Worm (Caenorhabditis elegans) whole organism, mixed stage, embryonic: ENCODE measurements around the gene ssp-10.
"Not testable (repeated sequence)": the region's sequence is repeated elsewhere in the genome, so short reads cannot be mapped to it uniquely, and the experiment has no call there.

Experiments used
- bed-3 ChIP-seq: fragments of 200-800 bp; sonication (Bioruptor generic); optimal IDR thresholded peaks from 3 replicates; lab custom pipeline; 2018; ENCODE audit warnings: mild to moderate bottlenecking, missing genetic modification characterization, moderate library complexity, missing compliant biosample characterization
- blmp-1 ChIP-seq: fragments of 150-350 bp; optimal IDR thresholded peaks from 2 replicates; lab custom pipeline; 2014; ENCODE audit warnings: missing biosample characterization, missing genetic modification characterization
- ceh-39 ChIP-seq: fragments of 150-350 bp; optimal IDR thresholded peaks from 2 replicates; lab custom pipeline; 2014; ENCODE audit warnings: missing biosample characterization, missing genetic modification characterization
- ceh-43 ChIP-seq: fragments of 200-800 bp; sonication (Bioruptor generic); optimal IDR thresholded peaks from 2 replicates; lab custom pipeline; 2018; ENCODE audit warnings: mild to moderate bottlenecking, missing genetic modification characterization, moderate library complexity, missing compliant biosample characterization
- ceh-83 ChIP-seq: fragments of 200-800 bp; sonication (Bioruptor generic); optimal IDR thresholded peaks from 2 replicates; lab custom pipeline; 2018; ENCODE audit warnings: mild to moderate bottlenecking, missing genetic modification characterization, missing compliant biosample characterization
- ces-1 ChIP-seq: fragments of 150-350 bp; optimal IDR thresholded peaks from 2 replicates; lab custom pipeline; 2014; ENCODE audit warnings: missing biosample characterization, missing genetic modification reagents, missing genetic modification characterization
- cnd-1 ChIP-seq: fragments of 200-800 bp; sonication (Bioruptor generic); optimal IDR thresholded peaks from 2 replicates; lab custom pipeline; 2018; ENCODE audit warnings: mild to moderate bottlenecking, missing genetic modification characterization, missing compliant biosample characterization
- elt-1 ChIP-seq: sonication (generic microtip); optimal IDR thresholded peaks from 2 replicates; lab custom pipeline; 2017; ENCODE audit warnings: missing genetic modification characterization, mild to moderate bottlenecking, missing compliant biosample characterization, antibody characterized with exemption, moderate library complexity, borderline replicate concordance; ENCODE audit not compliant: insufficient read depth
- elt-3 ChIP-seq: fragments of 150-350 bp; optimal IDR thresholded peaks from 2 replicates; lab custom pipeline; 2014; ENCODE audit warnings: missing biosample characterization, missing genetic modification characterization
- flh-1 ChIP-seq: fragments of 200-800 bp; sonication (Bioruptor generic); optimal IDR thresholded peaks from 2 replicates; lab custom pipeline; 2018; ENCODE audit warnings: mild to moderate bottlenecking, missing genetic modification characterization, moderate library complexity, missing compliant biosample characterization
- ham-2 ChIP-seq: fragments of 200-800 bp; sonication (Bioruptor generic); optimal IDR thresholded peaks from 2 replicates; lab custom pipeline; 2018; ENCODE audit warnings: mild to moderate bottlenecking, missing genetic modification characterization, missing compliant biosample characterization
- hlh-1 ChIP-seq: fragments of 150-350 bp; optimal IDR thresholded peaks from 2 replicates; lab custom pipeline; 2014; ENCODE audit warnings: missing biosample characterization, missing genetic modification reagents, missing genetic modification characterization
- lin-13 ChIP-seq: fragments of 150-350 bp; optimal IDR thresholded peaks from 2 replicates; lab custom pipeline; 2014; ENCODE audit warnings: missing biosample characterization, missing genetic modification characterization
- lin-32 ChIP-seq: fragments of 200-800 bp; sonication (Bioruptor generic); optimal IDR thresholded peaks from 2 replicates; lab custom pipeline; 2018; ENCODE audit warnings: mild to moderate bottlenecking, missing genetic modification characterization, missing compliant biosample characterization
- lsy-2 ChIP-seq: fragments of 150-350 bp; optimal IDR thresholded peaks from 2 replicates; lab custom pipeline; 2014; ENCODE audit warnings: missing biosample characterization, missing genetic modification characterization
- mab-5 ChIP-seq: fragments of 150-350 bp; optimal IDR thresholded peaks from 2 replicates; lab custom pipeline; 2014; ENCODE audit warnings: missing biosample characterization, missing genetic modification characterization
- mep-1 ChIP-seq: fragments of 150-350 bp; optimal IDR thresholded peaks from 2 replicates; lab custom pipeline; 2017; ENCODE audit warnings: missing biosample characterization, missing genetic modification reagents, missing genetic modification characterization, inconsistent platforms
- mls-2 ChIP-seq: sonication (generic microtip); optimal IDR thresholded peaks from 2 replicates; lab custom pipeline; 2016; ENCODE audit warnings: mild to moderate bottlenecking, missing genetic modification characterization, moderate library complexity, missing compliant biosample characterization
- nhr-12 ChIP-seq: fragments of 150-350 bp; optimal IDR thresholded peaks from 2 replicates; lab custom pipeline; 2014; ENCODE audit warnings: missing biosample characterization, missing genetic modification characterization
- nhr-2 ChIP-seq: fragments of 150-350 bp; optimal IDR thresholded peaks from 2 replicates; lab custom pipeline; 2014; ENCODE audit warnings: missing biosample characterization, missing genetic modification characterization
- nhr-237 ChIP-seq: fragments of 150-350 bp; optimal IDR thresholded peaks from 2 replicates; lab custom pipeline; 2014; ENCODE audit warnings: missing biosample characterization, missing genetic modification characterization
- nhr-28 ChIP-seq: fragments of 150-350 bp; optimal IDR thresholded peaks from 2 replicates; lab custom pipeline; 2014; ENCODE audit warnings: missing biosample characterization, missing genetic modification characterization
- pha-4 ChIP-seq: fragments of 150-350 bp; optimal IDR thresholded peaks from 2 replicates; lab custom pipeline; 2018; ENCODE audit warnings: missing biosample characterization, missing genetic modification reagents, missing genetic modification characterization
- sem-2 ChIP-seq: fragments of 200-800 bp; sonication (Bioruptor generic); optimal IDR thresholded peaks from 2 replicates; lab custom pipeline; 2018; ENCODE audit warnings: mild to moderate bottlenecking, missing genetic modification characterization, missing compliant biosample characterization
- snpc-4 ChIP-seq: fragments of 150-350 bp; optimal IDR thresholded peaks from 2 replicates; lab custom pipeline; 2014; ENCODE audit warnings: missing biosample characterization, missing genetic modification characterization
- sptf-1 ChIP-seq: sonication (generic microtip); optimal IDR thresholded peaks from 2 replicates; lab custom pipeline; 2017; ENCODE audit warnings: mild to moderate bottlenecking, missing genetic modification characterization, moderate library complexity, missing compliant biosample characterization
- tbx-8 ChIP-seq: fragments of 200-800 bp; sonication (Bioruptor generic); optimal IDR thresholded peaks from 2 replicates; lab custom pipeline; 2018; ENCODE audit warnings: mild to moderate bottlenecking, missing genetic modification characterization, moderate library complexity, missing compliant biosample characterization
- unc-120 ChIP-seq: sonication (generic microtip); optimal IDR thresholded peaks from 2 replicates; lab custom pipeline; 2017; ENCODE audit warnings: missing genetic modification characterization, missing compliant biosample characterization; ENCODE audit not compliant: poor library complexity, severe bottlenecking
- unc-39 ChIP-seq: fragments of 150-350 bp; optimal IDR thresholded peaks from 2 replicates; lab custom pipeline; 2014; ENCODE audit warnings: missing biosample characterization, missing genetic modification characterization
- unc-62 ChIP-seq: fragments of 150-350 bp; optimal IDR thresholded peaks from 2 replicates; lab custom pipeline; 2014; ENCODE audit warnings: missing biosample characterization, missing genetic modification reagents, missing genetic modification characterization
- zip-8 ChIP-seq: fragments of 150-350 bp; optimal IDR thresholded peaks from 2 replicates; lab custom pipeline; 2014; ENCODE audit warnings: missing biosample characterization, missing genetic modification characterization
- ztf-11 ChIP-seq: fragments of 150-350 bp; optimal IDR thresholded peaks from 2 replicates; lab custom pipeline; 2014; ENCODE audit warnings: missing biosample characterization, missing genetic modification characterization

ssp-10 gene

ce11 chrIV:9893649-9894048, 42.8 kb upstream of the ssp-10 start, which contains the start of gene sss-1:
Gene sss-1 (minus strand): TSS chrIV:9893749.
- TF ChIP-seq nhr-2, unc-39, mab-5 (tag; lab: Kevin White, UChicago): not testable (repeated sequence)

- TF ChIP-seq pha-4 (tag; lab: Kevin White, UChicago) (no peak), mep-1 (no peak), bed-3 (GFP tag; lab: Kevin White, UChicago) (no peak), ces-1 (no peak), flh-1 (no peak), sem-2 (GFP tag; lab: Kevin White, UChicago) (no peak), lin-32 (GFP tag; lab: Kevin White, UChicago) (no peak), unc-39 (tag; lab: Kevin White, UChicago) (no peak), unc-120 (tag; lab: Kevin White, UChicago) (no peak), ztf-11 (tag; lab: Kevin White, UChicago) (no peak), elt-3 (tag; lab: Kevin White, UChicago) (no peak), blmp-1 (tag; lab: Kevin White, UChicago) (no peak), ceh-43 (no peak), sptf-1 (tag; lab: Kevin White, UChicago) (no peak), ceh-83 (GFP tag; lab: Kevin White, UChicago) (no peak)
Measured at ce11 chrIV:9891938-9892337, 41.1 kb upstream of the ssp-10 start, which contains the start of gene F32B6.4. Gene F32B6.4 (minus strand): TSS chrIV:9892038.

ce11 chrIV:9889857-9890256, 39.0 kb upstream of the ssp-10 start, which contains the start of gene ttbk-3:
Gene ttbk-3 (minus strand): TSS chrIV:9889957.
- TF ChIP-seq nhr-12 (tag; lab: Kevin White, UChicago) (no peak), sptf-1 (tag; lab: Kevin White, UChicago) (no peak), snpc-4 (no peak), unc-39 (tag; lab: Kevin White, UChicago) (no peak), blmp-1 (tag; lab: Kevin White, UChicago) (no peak), hlh-1 (tag; lab: Kevin White, UChicago) (no peak), mep-1 (no peak), ces-1 (no peak), elt-3 (tag; lab: Kevin White, UChicago) (no peak), nhr-2 (tag; lab: Kevin White, UChicago) (no peak)

ce11 chrIV:9884257-9884656, 33.4 kb upstream of the ssp-10 start, which contains the start of the genes prp-18 and mccc-1:
Gene prp-18 (minus strand): TSS chrIV:9884383.
Gene mccc-1 (plus strand): TSS chrIV:9884570.
- TF ChIP-seq mep-1 (peak; percentile 46), ces-1 (peak; percentile 87), unc-62 (no peak), pha-4 (tag; lab: Kevin White, UChicago) (peak; percentile 36)

- no peak for TF ChIP-seq unc-120 (tag; lab: Kevin White, UChicago)
- no peak for TF ChIP-seq nhr-28 (tag; lab: Kevin White, UChicago)
- no peak for TF ChIP-seq lsy-2
- no peak for TF ChIP-seq ham-2 (GFP tag; lab: Kevin White, UChicago)
- TF ChIP-seq ceh-39 (tag; lab: Kevin White, UChicago), result no peak
- no peak for TF ChIP-seq elt-1 (tag; lab: Kevin White, UChicago)
- TF ChIP-seq lin-13, result no peak
- TF ChIP-seq ces-1, result no peak
- no peak for TF ChIP-seq unc-39 (tag; lab: Kevin White, UChicago)
- TF ChIP-seq ztf-11 (tag; lab: Kevin White, UChicago), result no peak
Measured at ce11 chrIV:9878893-9879379, 28.1 kb upstream of the ssp-10 start, which contains the start of gene nhr-4. Gene nhr-4 (plus strand): TSS chrIV:9879329.

- TF ChIP-seq pha-4 (tag; lab: Kevin White, UChicago) (no peak), elt-3 (tag; lab: Kevin White, UChicago) (no peak), cnd-1 (tag; lab: Kevin White, UChicago) (no peak), sem-2 (GFP tag; lab: Kevin White, UChicago) (no peak), tbx-8 (no peak), mab-5 (tag; lab: Kevin White, UChicago) (no peak), sptf-1 (tag; lab: Kevin White, UChicago) (no peak), unc-120 (tag; lab: Kevin White, UChicago) (no peak), lin-32 (GFP tag; lab: Kevin White, UChicago) (no peak), snpc-4 (no peak), mls-2 (tag; lab: Kevin White, UChicago) (no peak), ceh-43 (no peak), zip-8 (tag; lab: Kevin White, UChicago) (no peak), lsy-2 (no peak), elt-1 (tag; lab: Kevin White, UChicago) (no peak), hlh-1 (tag; lab: Kevin White, UChicago) (no peak), nhr-237 (no peak), nhr-28 (tag; lab: Kevin White, UChicago) (no peak)
- TF ChIP-seq, all 35 proteins: peak for 0
Measured at ce11 chrIV:9875646-9876045, 24.8 kb upstream of the ssp-10 start.
